Worm (Caenorhabditis elegans) whole organism, L4/young adult: ENCODE measurements around the gene Y73C8B.1.

Experiments used
- W03F9.2 ChIP-seq: fragments of 150-350 bp; optimal IDR thresholded peaks from 2 replicates; lab custom pipeline; 2014; ENCODE audit warnings: missing biosample characterization, missing genetic modification characterization
- dao-5 ChIP-seq: sonication (generic microtip); optimal IDR thresholded peaks from 2 replicates; lab custom pipeline; 2016; ENCODE audit warnings: missing genotype, missing genetic modification characterization, moderate library complexity, missing compliant biosample characterization
- him-1 ChIP-seq: sonication (generic microtip); optimal IDR thresholded peaks from 2 replicates; lab custom pipeline; 2016; ENCODE audit warnings: missing genotype, missing genetic modification reagents, missing genetic modification characterization, missing compliant biosample characterization

Y73C8B.1 gene

DNA sequence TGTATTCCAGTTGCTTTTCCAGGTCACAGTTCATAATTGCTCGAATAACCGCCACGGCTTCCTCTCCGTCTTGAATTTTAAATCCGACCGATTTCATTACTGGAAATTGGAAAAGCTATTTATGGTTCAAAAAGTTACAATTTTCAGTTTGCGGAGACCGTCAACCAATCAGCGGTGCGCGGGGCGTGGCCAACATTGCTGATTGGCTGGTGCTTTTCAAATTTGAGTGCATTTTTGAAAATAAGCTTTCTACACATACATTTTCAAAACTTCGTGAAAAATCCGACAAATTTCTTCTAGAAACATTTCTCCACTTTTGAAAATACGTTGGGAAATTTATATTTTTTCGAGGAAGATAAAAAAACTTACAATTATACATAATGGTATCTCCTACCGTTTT is 868 bp downstream of the Y73C8B.1 start:
- TF ChIP-seq dao-5 (tag; lab: Kevin White, UChicago) (no peak), W03F9.2 (tag; lab: Kevin White, UChicago) (no peak), him-1 (no peak)

DNA sequence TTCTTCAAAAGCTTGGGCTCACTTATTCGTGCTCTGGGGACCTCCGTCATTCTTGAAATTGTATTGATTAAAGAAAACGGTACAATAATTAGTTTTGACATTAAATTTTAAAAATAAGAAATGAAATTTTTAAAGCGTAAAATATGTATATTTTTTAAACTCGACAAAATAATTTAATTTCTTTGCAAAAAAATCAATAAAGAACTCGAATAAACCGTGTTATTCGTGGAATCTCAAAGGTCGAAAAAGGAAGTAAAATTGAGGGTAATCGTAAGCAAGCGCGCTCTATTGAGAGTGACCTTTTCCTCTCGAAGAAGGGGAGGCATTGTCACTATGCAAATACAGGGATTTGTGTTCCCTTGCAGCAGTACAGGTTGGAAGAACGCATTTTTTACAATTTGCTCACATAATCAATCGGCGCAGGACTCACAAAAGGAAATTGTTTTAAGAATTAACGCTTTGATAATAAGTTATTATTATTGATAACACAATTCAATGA is 1.7 kb downstream of the Y73C8B.1 start, which contains the start of gene Y73C8B.2:
Gene Y73C8B.2, minus strand, starts transcription at position 51 of the 499 bp plus-strand sequence.
- TF ChIP-seq W03F9.2 (tag; lab: Kevin White, UChicago): no peak

DNA sequence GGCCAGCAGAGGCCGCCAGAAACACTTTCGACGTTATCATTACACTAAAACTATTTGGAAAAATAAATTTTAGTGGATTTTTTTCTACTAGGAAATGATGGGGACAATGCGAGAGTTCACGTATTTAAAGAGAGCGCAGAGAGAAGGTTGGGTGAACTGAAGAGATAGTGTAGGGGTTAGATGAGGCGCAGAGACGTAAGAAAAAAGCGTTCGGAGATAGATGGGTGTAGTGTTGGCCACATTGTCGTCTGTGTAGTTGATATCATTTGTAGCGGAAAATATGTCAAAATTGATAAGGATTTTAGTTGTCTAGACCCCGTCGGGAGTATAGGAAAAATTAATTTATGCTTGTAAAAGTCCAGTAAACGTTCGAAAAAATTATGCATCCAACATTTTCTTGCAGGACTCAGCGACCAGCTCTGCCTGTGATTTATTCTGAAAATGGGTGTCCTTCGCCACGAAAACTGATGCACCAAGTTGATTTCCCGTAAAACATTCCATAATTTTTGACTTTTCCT is 3.5 kb downstream of the Y73C8B.1 start, which contains the start of the genes Y73C8B.3 and Y73C8B.9:
Gene Y73C8B.3, minus strand, starts transcription at position 147 of the 518 bp plus-strand sequence.
Gene Y73C8B.9, plus strand, starts transcription at position 468 of the 518 bp plus-strand sequence.
- TF ChIP-seq him-1: no peak

DNA sequence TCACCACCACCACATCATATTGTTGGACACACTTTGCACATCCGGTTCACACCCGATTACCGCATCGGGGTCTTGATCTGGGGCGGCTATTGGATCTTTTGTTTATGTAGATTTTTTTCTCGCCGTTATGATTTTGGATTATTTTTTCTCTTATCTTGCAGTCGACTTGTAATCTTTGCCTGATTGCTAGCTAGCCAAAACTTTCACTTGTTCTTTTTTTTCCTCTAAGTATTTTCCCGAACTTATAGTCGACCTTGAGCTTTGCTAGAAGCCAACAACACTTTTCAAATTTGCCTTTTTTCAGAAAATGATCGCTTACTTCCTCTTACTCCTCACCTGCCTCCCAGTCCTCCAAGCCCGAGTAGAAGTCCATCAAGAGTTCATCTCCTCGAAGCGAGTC is 8.6 kb downstream of the Y73C8B.1 start, which contains the start of gene lag-2:
Gene lag-2, plus strand, starts transcription at position 301 of the 400 bp plus-strand sequence.
- TF ChIP-seq him-1: no peak
- no peak for TF ChIP-seq dao-5 (tag; lab: Kevin White, UChicago)
- no peak for TF ChIP-seq W03F9.2 (tag; lab: Kevin White, UChicago)

DNA sequence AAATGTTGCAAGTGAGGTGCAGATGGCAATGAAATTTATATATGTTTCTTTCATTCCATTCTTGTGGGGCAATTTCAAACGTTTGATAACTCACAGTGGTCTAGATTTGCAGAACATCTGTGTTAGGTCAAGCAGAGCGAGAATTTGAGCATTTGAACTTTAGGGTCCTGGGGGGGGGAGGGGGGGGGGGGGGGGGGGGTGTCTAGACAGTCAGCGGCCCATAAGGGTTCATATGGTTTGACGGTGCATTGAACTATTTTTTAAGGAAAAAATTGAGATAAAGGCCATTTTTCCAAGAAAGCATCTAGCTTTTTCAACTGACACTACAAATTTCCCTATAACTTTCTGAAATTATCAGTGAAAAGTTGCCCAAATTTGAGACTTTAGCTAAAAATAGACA is 10.8 kb downstream of the Y73C8B.1 start:
- no peak for TF ChIP-seq dao-5 (tag; lab: Kevin White, UChicago)
- TF ChIP-seq W03F9.2 (tag; lab: Kevin White, UChicago): no peak
- TF ChIP-seq him-1: no peak

DNA sequence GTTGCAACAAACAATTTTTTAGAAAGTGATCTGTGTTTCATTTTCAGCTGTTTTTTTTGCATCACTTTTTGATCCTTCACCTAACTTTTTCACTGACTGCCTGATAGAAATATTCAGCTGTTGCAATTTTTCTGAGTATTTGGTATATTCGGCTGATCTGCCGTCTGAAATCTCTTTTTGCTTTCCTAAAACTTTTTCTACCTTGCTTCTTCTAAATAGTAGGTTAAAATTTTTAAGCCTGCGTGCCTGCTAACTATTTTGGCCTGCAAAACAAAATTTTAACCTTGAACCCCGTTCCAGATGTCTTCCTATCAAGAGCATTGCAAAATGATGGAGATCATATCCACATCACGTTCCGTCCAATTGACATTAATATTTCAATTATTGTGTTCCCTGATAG is 20.5 kb downstream of the Y73C8B.1 start, which contains the start of gene srab-8:
Gene srab-8, plus strand, starts transcription at position 301 of the 400 bp plus-strand sequence.
- TF ChIP-seq W03F9.2 (tag; lab: Kevin White, UChicago) (no peak), dao-5 (tag; lab: Kevin White, UChicago) (no peak), him-1 (no peak)

DNA sequence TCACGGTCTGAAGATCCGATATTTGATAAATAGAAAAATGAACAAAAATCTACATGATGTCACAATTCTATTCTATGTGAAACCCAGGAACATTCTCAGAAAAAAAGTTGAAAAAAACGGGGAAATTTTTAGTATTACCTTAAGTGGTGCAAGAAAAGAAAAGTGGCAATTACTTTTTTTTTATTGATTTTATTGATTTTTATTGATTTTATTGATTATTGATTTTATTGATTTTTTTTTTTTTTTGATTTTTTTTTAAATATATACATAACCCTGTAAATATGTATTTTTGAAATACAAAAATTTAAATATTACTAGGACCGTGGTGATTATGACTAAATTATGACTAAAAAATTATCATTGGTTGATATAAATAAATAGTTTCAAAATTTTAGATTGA is 25.1 kb downstream of the Y73C8B.1 start:
- TF ChIP-seq him-1: no peak
- no peak for TF ChIP-seq W03F9.2 (tag; lab: Kevin White, UChicago)
- TF ChIP-seq dao-5 (tag; lab: Kevin White, UChicago): no peak

DNA sequence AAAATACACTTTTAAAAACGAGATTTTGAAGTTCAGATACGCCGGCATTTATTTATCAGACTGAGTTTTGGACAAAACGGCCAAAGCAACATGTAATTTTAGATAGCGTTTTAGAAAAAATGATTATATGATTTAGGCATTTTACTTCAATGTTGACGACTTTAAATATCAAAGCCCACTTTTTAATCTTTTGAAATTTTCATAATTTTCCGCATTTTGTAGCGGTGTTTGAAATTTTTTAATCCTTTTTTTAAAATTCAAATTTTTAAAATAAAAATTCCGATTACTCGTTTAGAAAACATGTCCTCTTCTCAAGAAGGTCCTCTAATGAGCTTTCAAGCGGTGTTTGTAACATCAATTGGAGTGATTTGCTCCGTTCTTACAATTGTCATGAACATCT is 26.8 kb downstream of the Y73C8B.1 start, which contains the start of gene srbc-6:
Gene srbc-6, plus strand, starts transcription at position 301 of the 400 bp plus-strand sequence.
- TF ChIP-seq W03F9.2 (tag; lab: Kevin White, UChicago): no peak
- no peak for TF ChIP-seq him-1
- TF ChIP-seq dao-5 (tag; lab: Kevin White, UChicago): no peak

DNA sequence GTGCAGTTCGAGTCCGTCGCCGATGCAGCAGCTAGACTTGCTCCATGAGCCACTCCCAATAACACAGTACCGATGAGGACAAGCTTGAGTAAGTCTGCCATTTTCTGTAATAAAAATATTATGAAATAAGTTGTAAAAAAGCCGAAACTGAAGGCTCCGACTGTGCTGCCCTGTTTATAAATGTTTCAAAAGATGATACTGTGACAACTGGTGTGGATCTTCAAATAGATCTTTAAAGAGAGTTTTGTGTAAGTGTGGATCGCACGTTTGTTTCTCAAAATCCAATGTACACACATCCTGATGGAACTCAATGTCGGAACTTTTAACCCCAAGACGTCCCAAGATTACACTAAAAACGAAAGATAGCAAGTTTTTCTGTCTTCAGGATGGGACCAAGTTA is 28.0 kb downstream of the Y73C8B.1 start, which contains the start of gene C36C5.15:
Gene C36C5.15, minus strand, starts transcription at position 101 of the 400 bp plus-strand sequence.
- no peak for TF ChIP-seq W03F9.2 (tag; lab: Kevin White, UChicago)
- no peak for TF ChIP-seq him-1
- no peak for TF ChIP-seq dao-5 (tag; lab: Kevin White, UChicago)

DNA sequence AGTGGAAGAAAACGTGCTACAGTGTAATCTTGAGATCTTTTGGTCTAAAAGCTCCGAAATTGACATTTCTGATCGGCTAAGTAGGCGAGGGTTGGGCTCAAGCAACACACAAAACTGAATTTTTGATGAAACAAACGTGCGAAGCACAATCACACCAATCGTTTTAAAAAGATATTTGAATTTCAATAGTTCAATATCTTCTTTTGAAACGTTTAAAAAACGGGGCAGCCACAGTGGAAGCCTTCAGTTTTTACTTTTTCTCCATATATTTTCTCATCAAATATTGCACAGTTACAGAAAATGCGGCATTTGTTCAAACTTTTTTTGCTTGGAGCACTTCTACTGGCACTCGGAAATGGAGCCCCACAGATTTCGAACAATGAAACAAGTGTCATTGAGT is 30.4 kb downstream of the Y73C8B.1 start, which contains the start of gene C36C5.4:
Gene C36C5.4, plus strand, starts transcription at position 301 of the 400 bp plus-strand sequence.
- TF ChIP-seq W03F9.2 (tag; lab: Kevin White, UChicago): no peak
- TF ChIP-seq him-1: no peak
- TF ChIP-seq dao-5 (tag; lab: Kevin White, UChicago): no peak

DNA sequence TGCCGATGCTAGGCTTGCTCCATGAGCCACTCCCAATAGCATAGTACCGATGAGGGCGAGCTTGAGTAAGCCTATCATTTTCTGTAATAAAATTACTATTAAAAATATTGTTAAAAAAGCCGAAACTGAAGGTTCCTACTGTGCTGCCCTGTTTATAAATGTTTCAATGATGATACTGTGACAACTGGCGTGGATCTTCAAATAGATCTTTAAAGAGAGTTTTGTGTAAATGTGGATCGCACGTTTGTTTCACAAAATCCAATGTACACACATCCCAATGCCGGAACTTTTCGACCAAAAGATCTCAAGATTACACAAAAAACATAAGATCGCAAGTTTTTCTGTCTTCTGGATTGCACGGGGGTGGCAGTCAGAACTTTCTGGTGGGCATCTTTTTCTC is 31.2 kb downstream of the Y73C8B.1 start, which contains the start of gene C36C5.14:
Gene C36C5.14, minus strand, starts transcription at position 101 of the 400 bp plus-strand sequence.
- TF ChIP-seq him-1: no peak
- TF ChIP-seq W03F9.2 (tag; lab: Kevin White, UChicago): no peak
- no peak for TF ChIP-seq dao-5 (tag; lab: Kevin White, UChicago)

DNA sequence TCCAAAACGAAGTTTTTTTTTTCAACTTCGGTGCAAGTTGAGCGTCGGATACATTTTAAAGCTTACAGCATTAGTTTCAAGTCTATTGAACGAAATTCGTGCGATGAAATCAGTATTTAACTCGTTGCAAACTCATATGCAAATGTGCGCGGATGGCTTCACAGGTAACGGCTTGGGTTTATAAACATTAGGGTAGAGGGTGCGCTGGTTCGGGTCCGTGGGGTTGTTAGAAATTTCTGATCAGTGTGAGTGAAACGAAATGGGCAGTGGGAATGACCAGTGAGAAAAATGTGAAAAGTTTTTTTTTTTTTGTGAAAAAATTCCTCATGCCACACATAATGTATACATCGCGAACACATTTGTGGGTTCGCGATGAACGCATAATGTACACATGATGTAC is 33.5 kb downstream of the Y73C8B.1 start:
- TF ChIP-seq dao-5 (tag; lab: Kevin White, UChicago): no peak
- TF ChIP-seq him-1: no peak
- TF ChIP-seq W03F9.2 (tag; lab: Kevin White, UChicago): no peak

DNA sequence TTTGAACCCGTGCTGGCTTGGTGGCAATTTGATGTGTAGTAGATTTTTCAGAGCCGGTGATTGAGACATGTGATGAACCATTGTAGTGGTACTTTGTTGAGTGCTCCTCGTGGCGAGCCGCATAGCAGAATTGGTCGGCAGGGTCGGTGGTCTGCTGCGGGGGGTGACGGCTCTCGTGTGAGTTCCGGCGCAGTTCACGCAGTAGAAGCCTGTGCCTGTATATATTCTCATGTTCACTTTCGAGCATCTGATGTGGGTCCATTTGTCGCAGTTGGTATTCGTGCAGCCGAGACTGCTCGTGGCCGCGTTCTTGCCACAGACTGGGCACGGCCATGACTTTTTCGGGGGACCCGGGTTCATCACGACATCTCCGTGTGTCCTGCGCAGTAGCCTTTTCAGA is 34.4 kb downstream of the Y73C8B.1 start:
- TF ChIP-seq W03F9.2 (tag; lab: Kevin White, UChicago) (no peak), dao-5 (tag; lab: Kevin White, UChicago) (no peak), him-1 (no peak)

DNA sequence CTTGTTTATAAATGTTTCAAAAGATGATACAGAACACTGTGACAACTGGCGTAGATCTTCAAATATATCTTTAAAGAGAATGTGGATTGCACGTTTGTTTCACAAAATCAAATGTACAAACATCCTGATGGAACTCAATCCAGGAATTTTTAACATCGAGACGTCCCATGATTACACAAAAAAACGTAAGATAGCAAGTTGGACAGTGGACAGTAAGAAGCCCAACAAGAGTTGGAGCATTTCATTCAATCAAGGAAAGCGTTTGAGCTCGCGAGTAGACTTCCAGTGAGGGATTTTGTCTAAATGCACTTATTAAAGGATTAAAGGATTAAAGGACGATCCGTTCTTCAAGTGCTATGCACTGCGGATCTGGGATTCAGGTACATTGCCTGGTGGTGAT is 37.4 kb downstream of the Y73C8B.1 start, which contains the start of gene C36C5.12:
Gene C36C5.12, minus strand, starts transcription at position 101 of the 400 bp plus-strand sequence.
- no peak for TF ChIP-seq dao-5 (tag; lab: Kevin White, UChicago)
- no peak for TF ChIP-seq W03F9.2 (tag; lab: Kevin White, UChicago)
- no peak for TF ChIP-seq him-1
